Fruit fly (Drosophila melanogaster): Measurements from ENCODE around the gene Ir94c.

Ir94c gene

dm6 chr3R:22123347-22123746, 4.1 kb upstream of the Ir94c start (continued):
- TF ChIP-seq Kr (GFP tag; optimal IDR thresholded peaks at IDR 0.05) (no peak), CG10274 (GFP tag; optimal IDR thresholded peaks at IDR 0.05) (no peak), sna (GFP tag; IDR thresholded peaks at IDR 0.05; ENCODE audit: partially characterized antibody) (no peak), CG12299 (tag; optimal IDR thresholded peaks at IDR 0.05) (no peak), CG10267 (tag; optimal IDR thresholded peaks at IDR 0.05) (peak; percentile 3), CG7556 (GFP tag; optimal IDR thresholded peaks at IDR 0.05) (peak; percentile 13), tap (tag; optimal IDR thresholded peaks at IDR 0.05) (peak; percentile 26), Hr39 (optimal IDR thresholded peaks at IDR 0.05) (no peak), CG4820 (GFP tag; optimal IDR thresholded peaks at IDR 0.05) (peak; percentile 2), CG6854 (GFP tag; optimal IDR thresholded peaks at IDR 0.05) (no peak), Sin3A (optimal IDR thresholded peaks at IDR 0.05) (no peak), CG11723 (GFP tag; optimal IDR thresholded peaks at IDR 0.05) (no peak), sisA (GFP tag; IDR thresholded peaks at IDR 0.05) (no peak; the same call in 1 of the 2 replicates), Tbp (GFP tag; optimal IDR thresholded peaks at IDR 0.05) (no peak), Adf1 (GFP tag; IDR thresholded peaks at IDR 0.05) (no peak), cg (GFP tag; optimal IDR thresholded peaks at IDR 0.05) (no peak), Blimp-1 (GFP tag; optimal IDR thresholded peaks at IDR 0.05) (peak; percentile 31), crc (GFP tag; optimal IDR thresholded peaks at IDR 0.05) (no peak), Bdp1 (GFP tag; optimal IDR thresholded peaks at IDR 0.05) (no peak), CoRest (tag; optimal IDR thresholded peaks at IDR 0.05) (peak; percentile 38), CG13296 (GFP tag; optimal IDR thresholded peaks at IDR 0.05) (no peak), CG17361 (GFP tag; IDR thresholded peaks at IDR 0.05) (peak; percentile 53; the same call in 2 of the 3 replicates), CG6689 (GFP tag; IDR thresholded peaks at IDR 0.05) (peak; percentile 28; the same call in 1 of the 2 replicates), pan (optimal IDR thresholded peaks at IDR 0.05) (no peak), pan (GFP tag; optimal IDR thresholded peaks at IDR 0.05 in 1 of 2, IDR thresholded peaks at IDR 0.05 in 1 of 2) (no peak), CG11247 (GFP tag; IDR thresholded peaks at IDR 0.05) (no peak), CG10366 (GFP tag; IDR thresholded peaks at IDR 0.05) (peak; percentile 15; the same call in 1 of the 2 replicates), CG8924 (tag; optimal IDR thresholded peaks at IDR 0.05) (peak; percentile 2), C15 (GFP tag; IDR thresholded peaks at IDR 0.05) (no peak)

dm6 chr3R:22121220-22121619, 2.0 kb upstream of the Ir94c start:
- TF ChIP-seq Deaf1 (tag; optimal IDR thresholded peaks at IDR 0.05) (peak; percentile 31), nmo (GFP tag; optimal IDR thresholded peaks at IDR 0.05) (peak; percentile 68), lilli (GFP tag; optimal IDR thresholded peaks at IDR 0.05) (peak; percentile 34), exex (tag; optimal IDR thresholded peaks at IDR 0.05) (peak; percentile 6), CG9727 (GFP tag; optimal IDR thresholded peaks at IDR 0.05) (no peak), cas (GFP tag; IDR thresholded peaks at IDR 0.05) (no peak), Rx (GFP tag; IDR thresholded peaks at IDR 0.05) (0 out of 2 replicates have a peak, but pooled peaks have one; percentile 27), Max (GFP tag; optimal IDR thresholded peaks at IDR 0.05) (no peak), CG10267 (tag; optimal IDR thresholded peaks at IDR 0.05) (peak; percentile 33), oc (tag; optimal IDR thresholded peaks at IDR 0.05) (no peak), Dip3 (GFP tag; optimal IDR thresholded peaks at IDR 0.05) (peak; percentile 18), Sry-β (GFP tag; optimal IDR thresholded peaks at IDR 0.05) (no peak), CG10147 (GFP tag; optimal IDR thresholded peaks at IDR 0.05) (peak; percentile 59), CG32767 (GFP tag; IDR thresholded peaks at IDR 0.05) (peak; percentile 38; the same call in 1 of the 2 replicates), CG18476 (GFP tag; optimal IDR thresholded peaks at IDR 0.05) (no peak), dan (GFP tag; IDR thresholded peaks at IDR 0.05) (no peak), CG8388 (GFP tag; optimal IDR thresholded peaks at IDR 0.05) (peak; percentile 47), CG18619 (GFP tag; optimal IDR thresholded peaks at IDR 0.05) (peak; percentile 29), Ada2b (GFP tag; IDR thresholded peaks at IDR 0.05) (peak; percentile 70), ham (GFP tag; IDR thresholded peaks at IDR 0.05) (no peak), tgo (GFP tag; IDR thresholded peaks at IDR 0.05) (peak; percentile 73; the same call in 2 of the 3 replicates), insv (GFP tag; optimal IDR thresholded peaks at IDR 0.05) (no peak), eyg (GFP tag; optimal IDR thresholded peaks at IDR 0.05) (peak; percentile 32), wek (GFP tag; optimal IDR thresholded peaks at IDR 0.05) (no peak), CG32532 (GFP tag; IDR thresholded peaks at IDR 0.05) (peak; percentile 92)

All from whole organism, embryonic.